Worm (Caenorhabditis elegans) whole organism, young adult: ENCODE data around the gene C48D1.1.

ENCODE experiments used
- B0019.2 ChIP-seq: fragments of 200-800 bp; sonication (Bioruptor generic); conservative IDR thresholded peaks from 2 replicates; pipeline ENCODE4 v1.3.6; 2022; ENCODE audit warnings: missing genetic modification reagents, missing genetic modification characterization, missing compliant biosample characterization
- C06A6.2 ChIP-seq: fragments of 200-800 bp; sonication (Bioruptor generic); conservative IDR thresholded peaks from 2 replicates; pipeline ENCODE4 v1.3.6; 2022; ENCODE audit warnings: missing genetic modification characterization, missing compliant biosample characterization
- F10E7.11 ChIP-seq: sonication (generic microtip); optimal IDR thresholded peaks from 2 replicates; lab custom pipeline; 2017; ENCODE audit warnings: mild to moderate bottlenecking, missing genetic modification characterization, moderate library complexity, missing compliant biosample characterization
- F55B11.4 ChIP-seq: sonication (generic microtip); optimal IDR thresholded peaks from 2 replicates; lab custom pipeline; 2016; ENCODE audit warnings: missing compliant biosample characterization, missing genetic modification characterization, borderline replicate concordance; ENCODE audit not compliant: insufficient read depth
- F57A8.1 ChIP-seq: fragments of 200-800 bp; sonication (Bioruptor generic); optimal IDR thresholded peaks from 2 replicates; lab custom pipeline; 2018; ENCODE audit warnings: mild to moderate bottlenecking, missing genetic modification characterization, moderate library complexity, missing compliant biosample characterization
- F57C9.4 ChIP-seq: sonication (generic microtip); optimal IDR thresholded peaks from 2 replicates; lab custom pipeline; 2017; ENCODE audit warnings: mild to moderate bottlenecking, missing genetic modification characterization, missing compliant biosample characterization
- T26A5.8 ChIP-seq: sonication (generic microtip); optimal IDR thresholded peaks from 2 replicates; lab custom pipeline; 2016; ENCODE audit warnings: missing genetic modification characterization, missing compliant biosample characterization
- Y53G8AR.9 ChIP-seq: fragments of 200-800 bp; sonication (Bioruptor generic); conservative IDR thresholded peaks from 2 replicates; pipeline ENCODE4 v1.3.6; 2022; ENCODE audit warnings: missing genetic modification reagents, missing genetic modification characterization, missing compliant biosample characterization
- Y79H2A.3 ChIP-seq: fragments of 200-800 bp; sonication (Bioruptor generic); conservative IDR thresholded peaks from 2 replicates; pipeline ENCODE4 v1.3.6; 2022; ENCODE audit warnings: missing genetic modification reagents, missing genetic modification characterization, missing compliant biosample characterization
- atf-7 ChIP-seq: sonication (generic microtip); optimal IDR thresholded peaks from 2 replicates; lab custom pipeline; 2017; ENCODE audit warnings: mild to moderate bottlenecking, missing genetic modification characterization, missing compliant biosample characterization
- attf-5 ChIP-seq: fragments of 200-800 bp; sonication (Bioruptor generic); optimal IDR thresholded peaks from 2 replicates; lab custom pipeline; 2018; ENCODE audit warnings: mild to moderate bottlenecking, missing genetic modification characterization, missing compliant biosample characterization
- attf-6 ChIP-seq: fragments of 200-800 bp; sonication (Bioruptor generic); IDR thresholded peaks from 2 replicates; pipeline ENCODE4 v1.3.6; 2022; ENCODE audit warnings: missing genetic modification reagents, missing genetic modification characterization, missing compliant biosample characterization
- bed-2 ChIP-seq: fragments of 200-800 bp; sonication (Bioruptor generic); IDR thresholded peaks from 2 replicates; pipeline ENCODE4 v1.3.6; 2022; ENCODE audit warnings: missing genetic modification reagents, missing genetic modification characterization, missing compliant biosample characterization
- ccch-3 ChIP-seq: fragments of 200-800 bp; sonication (Bioruptor generic); optimal IDR thresholded peaks from 2 replicates; lab custom pipeline; 2018; ENCODE audit warnings: mild to moderate bottlenecking, missing genetic modification characterization, missing compliant biosample characterization
- ceh-27 ChIP-seq: fragments of 200-800 bp; sonication (Bioruptor generic); optimal IDR thresholded peaks from 2 replicates; lab custom pipeline; 2018; ENCODE audit warnings: mild to moderate bottlenecking, missing genetic modification characterization, moderate library complexity, missing compliant biosample characterization
- ceh-58 ChIP-seq: fragments of 200-800 bp; sonication (Bioruptor generic); IDR thresholded peaks from 2 replicates; pipeline ENCODE4 v1.3.6; 2022; ENCODE audit warnings: missing genetic modification characterization, missing compliant biosample characterization
- ceh-91 ChIP-seq: fragments of 200-800 bp; sonication (Bioruptor generic); IDR thresholded peaks from 2 replicates; pipeline ENCODE4 v1.3.6; 2022; ENCODE audit warnings: missing genetic modification reagents, missing genetic modification characterization, missing compliant biosample characterization
- die-1 ChIP-seq: sonication (generic microtip); optimal IDR thresholded peaks from 2 replicates; lab custom pipeline; 2016; ENCODE audit warnings: missing genotype, mild to moderate bottlenecking, missing genetic modification characterization, missing compliant biosample characterization
- dox-1 ChIP-seq: fragments of 200-800 bp; sonication (Bioruptor generic); IDR thresholded peaks from 2 replicates; pipeline ENCODE4 v1.3.6; 2022; ENCODE audit warnings: missing genetic modification reagents, missing genetic modification characterization, missing compliant biosample characterization
- dpl-1 ChIP-seq: fragments of 150-350 bp; optimal IDR thresholded peaks from 2 replicates; lab custom pipeline; 2014; ENCODE audit warnings: missing biosample characterization, missing genetic modification reagents, missing genetic modification characterization
- efl-1 ChIP-seq: fragments of 150-350 bp; optimal IDR thresholded peaks from 2 replicates; lab custom pipeline; 2014; ENCODE audit warnings: missing biosample characterization, missing genetic modification reagents, missing genetic modification characterization
- egl-18 ChIP-seq: fragments of 200-800 bp; sonication (Bioruptor generic); IDR thresholded peaks from 2 replicates; pipeline ENCODE4 v1.3.6; 2022; ENCODE audit warnings: missing genetic modification reagents, missing genetic modification characterization, missing compliant biosample characterization
- egl-44 ChIP-seq: fragments of 200-800 bp; sonication (Bioruptor generic); IDR thresholded peaks from 2 replicates; pipeline ENCODE4 v1.3.6; 2022; ENCODE audit warnings: missing genetic modification reagents, missing genetic modification characterization, missing compliant biosample characterization
- ekl-4 ChIP-seq: fragments of 200-800 bp; sonication (Bioruptor generic); IDR thresholded peaks from 2 replicates; pipeline ENCODE4 v1.3.6; 2022; ENCODE audit warnings: missing genetic modification reagents, missing genetic modification characterization, missing compliant biosample characterization
- gei-17 ChIP-seq: fragments of 200-800 bp; sonication (Bioruptor generic); optimal IDR thresholded peaks from 2 replicates; lab custom pipeline; 2018; ENCODE audit warnings: mild to moderate bottlenecking, missing genetic modification characterization, missing compliant biosample characterization
- him-1 ChIP-seq: sonication (generic microtip); optimal IDR thresholded peaks from 2 replicates; lab custom pipeline; 2016; ENCODE audit warnings: missing genotype, missing genetic modification reagents, missing genetic modification characterization, missing compliant biosample characterization
- hlh-12 ChIP-seq: sonication (generic microtip); optimal IDR thresholded peaks from 2 replicates; lab custom pipeline; 2016; ENCODE audit warnings: missing genetic modification characterization, missing compliant biosample characterization
- hlh-26 ChIP-seq: fragments of 200-800 bp; sonication (Bioruptor generic); conservative IDR thresholded peaks from 2 replicates; pipeline ENCODE4 v1.3.6; 2022; ENCODE audit warnings: missing genetic modification reagents, missing genetic modification characterization, missing compliant biosample characterization
- hmg-1.2 ChIP-seq: fragments of 200-800 bp; sonication (Bioruptor generic); IDR thresholded peaks from 2 replicates; pipeline ENCODE4 v1.3.6; 2022; ENCODE audit warnings: missing genetic modification reagents, missing genetic modification characterization, missing compliant biosample characterization
- hrde-1 ChIP-seq: sonication (generic microtip); optimal IDR thresholded peaks from 2 replicates; lab custom pipeline; 2016; ENCODE audit warnings: missing genetic modification characterization, mild to moderate bottlenecking, missing compliant biosample characterization, moderate library complexity, missing genotype, missing genetic modification reagents, borderline replicate concordance
- let-607 ChIP-seq, 2 experiments: fragments of 200-800 bp in 1 of 2; sonication (Bioruptor generic) in 1 of 2; sonication (generic microtip) in 1 of 2; optimal IDR thresholded peaks; 2 replicates each; lab custom pipeline; 2016 to 2018; ENCODE audit warnings: mild to moderate bottlenecking in 2 of 2, missing compliant biosample characterization in 2 of 2, missing genetic modification characterization in 2 of 2, moderate library complexity in 2 of 2, missing genotype in 1 of 2
- lsl-1 ChIP-seq: fragments of 200-800 bp; sonication (Bioruptor generic); optimal IDR thresholded peaks from 2 replicates; lab custom pipeline; 2018; ENCODE audit warnings: mild to moderate bottlenecking, missing genetic modification characterization, moderate library complexity, missing compliant biosample characterization
- madf-3 ChIP-seq: fragments of 200-800 bp; sonication (Bioruptor generic); IDR thresholded peaks from 2 replicates; pipeline ENCODE4 v1.3.6; 2022; ENCODE audit warnings: missing genetic modification reagents, missing genetic modification characterization, missing compliant biosample characterization
- mel-28 ChIP-seq: sonication (generic microtip); optimal IDR thresholded peaks from 2 replicates; lab custom pipeline; 2016; ENCODE audit warnings: borderline replicate concordance, mild to moderate bottlenecking, missing genetic modification characterization, missing compliant biosample characterization
- nhr-80 ChIP-seq: sonication (generic microtip); optimal IDR thresholded peaks from 2 replicates; lab custom pipeline; 2016; ENCODE audit warnings: missing genetic modification characterization, missing compliant biosample characterization
- rec-8 ChIP-seq, 2 experiments: sonication (generic microtip); optimal IDR thresholded peaks; 2 replicates each; lab custom pipeline; 2016; ENCODE audit warnings: mild to moderate bottlenecking in 2 of 2, missing genetic modification characterization in 2 of 2, missing genetic modification reagents in 2 of 2, missing genotype in 2 of 2, missing biosample characterization in 1 of 2, missing compliant biosample characterization in 1 of 2, moderate library complexity in 1 of 2
- repo-1 ChIP-seq: sonication (generic microtip); optimal IDR thresholded peaks from 2 replicates; lab custom pipeline; 2017; ENCODE audit warnings: mild to moderate bottlenecking, missing genetic modification characterization, missing compliant biosample characterization
- rpc-1 ChIP-seq, 2 experiments: fragments of 150-350 bp in 1 of 2; sonication (generic microtip) in 1 of 2; optimal IDR thresholded peaks; 2 replicates each; lab custom pipeline; 2014 to 2018; ENCODE audit warnings: missing biosample characterization in 1 of 2, missing genetic modification characterization in 1 of 2, missing genetic modification reagents in 1 of 2, missing genotype in 1 of 2
- sea-2 ChIP-seq: fragments of 200-800 bp; sonication (Bioruptor generic); IDR thresholded peaks from 2 replicates; pipeline ENCODE4 v1.3.6; 2022; ENCODE audit warnings: missing genetic modification characterization, missing compliant biosample characterization
- tbx-9 ChIP-seq: sonication (generic microtip); optimal IDR thresholded peaks from 2 replicates; lab custom pipeline; 2016; ENCODE audit warnings: borderline replicate concordance, missing genetic modification characterization, inconsistent platforms, missing compliant biosample characterization
- tlf-1 ChIP-seq: fragments of 200-800 bp; sonication (Bioruptor generic); optimal IDR thresholded peaks from 2 replicates; lab custom pipeline; 2018; ENCODE audit warnings: mild to moderate bottlenecking, missing genetic modification characterization, missing compliant biosample characterization
- zfh-2 ChIP-seq: fragments of 200-800 bp; sonication (Bioruptor generic); conservative IDR thresholded peaks from 2 replicates; pipeline ENCODE4 v1.3.6; 2022; ENCODE audit warnings: missing genetic modification reagents, missing genetic modification characterization, missing compliant biosample characterization
- ztf-22 ChIP-seq: fragments of 200-800 bp; sonication (Bioruptor generic); optimal IDR thresholded peaks from 2 replicates; lab custom pipeline; 2018; ENCODE audit warnings: mild to moderate bottlenecking, missing genetic modification characterization, moderate library complexity, missing compliant biosample characterization
- ztf-26 ChIP-seq: sonication (generic microtip); optimal IDR thresholded peaks from 2 replicates; lab custom pipeline; 2017; ENCODE audit warnings: missing genetic modification characterization, missing compliant biosample characterization

The C48D1.1 gene

ce11 chrIV:13240078-13240841, 43.1 kb upstream of the C48D1.1 start, which contains the start of gene rpl-12 (continued):
- TF ChIP-seq him-1 (tag; lab: Kevin White, UChicago) (peak; percentile 66), rpc-1 (optimal IDR thresholded peaks at IDR 0.05; lab: Kevin White, UChicago) (no peak), rpc-1 (tag; optimal IDR thresholded peaks at IDR 0.05; lab: Kevin White, UChicago) (no peak), madf-3 (GFP tag; lab: Robert Waterston, UW) (peak; percentile 96), mel-28 (tag; lab: Kevin White, UChicago) (peak; percentile 83), gei-17 (peak; percentile 86), attf-5 (GFP tag; lab: Kevin White, UChicago) (peak; percentile 100), tbx-9 (tag; lab: Kevin White, UChicago) (no peak), ztf-22 (peak; percentile 78), C06A6.2 (peak; percentile 94), F10E7.11 (tag; lab: Kevin White, UChicago) (peak; percentile 71), hlh-26 (GFP tag; lab: Robert Waterston, UW) (no peak), tlf-1 (GFP tag; lab: Kevin White, UChicago) (peak; percentile 99), bed-2 (GFP tag; lab: Robert Waterston, UW) (no peak), egl-18 (GFP tag; lab: Robert Waterston, UW) (no peak; the same call in 1 of the 2 replicates), atf-7 (tag; lab: Kevin White, UChicago) (peak; percentile 92), hlh-12 (tag; lab: Kevin White, UChicago) (no peak), Y79H2A.3 (0 out of 2 replicates have a peak, but pooled peaks have one; percentile 57), B0019.2 (GFP tag; lab: Robert Waterston, UW) (peak; percentile 85), dox-1 (GFP tag; lab: Robert Waterston, UW) (peak; percentile 99), F55B11.4 (tag; lab: Kevin White, UChicago) (no peak), die-1 (tag; lab: Kevin White, UChicago) (peak; percentile 56), ceh-91 (peak; percentile 95), rec-8 (tag; optimal IDR thresholded peaks at IDR 0.05; lab: Kevin White, UChicago) (peak; percentile 27 to 51), efl-1 (GFP tag; lab: Kevin White, UChicago) (peak; percentile 92), sea-2 (GFP tag; lab: Robert Waterston, UW) (peak; percentile 77; the same call in 1 of the 2 replicates), nhr-80 (tag; lab: Kevin White, UChicago) (peak; percentile 91), ccch-3 (GFP tag; lab: Kevin White, UChicago) (no peak), attf-6 (GFP tag; lab: Robert Waterston, UW) (peak; percentile 91), ekl-4 (GFP tag; lab: Robert Waterston, UW) (peak; percentile 98), T26A5.8 (no peak), F57A8.1 (no peak), hrde-1 (peak; percentile 92), hmg-1.2 (GFP tag; lab: Robert Waterston, UW) (peak; percentile 97), ceh-27 (peak; percentile 98), Y53G8AR.9 (GFP tag; lab: Robert Waterston, UW) (peak; percentile 99), ceh-58 (GFP tag; lab: Robert Waterston, UW) (no peak), let-607 (tag; optimal IDR thresholded peaks at IDR 0.05; lab: Kevin White, UChicago) (peak; percentile 89 to 96), egl-44 (GFP tag; lab: Robert Waterston, UW) (peak; percentile 78; the same call in 1 of the 2 replicates), dpl-1 (GFP tag; lab: Kevin White, UChicago) (peak; percentile 90), F57C9.4 (tag; lab: Kevin White, UChicago) (peak; percentile 10), lsl-1 (GFP tag; lab: Kevin White, UChicago) (peak; percentile 86), ztf-26 (tag; lab: Kevin White, UChicago) (peak; percentile 97), zfh-2 (GFP tag; lab: Robert Waterston, UW) (peak; percentile 75), repo-1 (tag; lab: Kevin White, UChicago) (peak; percentile 96)
